Worm (Caenorhabditis elegans): Measurements from ENCODE around the gene fbxc-50.

- TF ChIP-seq ama-1 (optimal IDR thresholded peaks at IDR 0.05) (no peak), hmbx-1 (tag; optimal IDR thresholded peaks at IDR 0.05) (no peak), pes-1 (GFP tag; IDR thresholded peaks at IDR 0.05) (no peak), ets-7 (tag; optimal IDR thresholded peaks at IDR 0.05) (no peak), tra-4 (tag; optimal IDR thresholded peaks at IDR 0.05) (no peak), tbx-11 (GFP tag; IDR thresholded peaks at IDR 0.05) (no peak), aly-1 (tag; optimal IDR thresholded peaks at IDR 0.05) (no peak), ceh-13 (GFP tag; optimal IDR thresholded peaks at IDR 0.05) (no peak), flt-1 (GFP tag; IDR thresholded peaks at IDR 0.05) (no peak), sea-1 (GFP tag; conservative IDR thresholded peaks at IDR 0.05) (no peak), B0310.2 (tag; optimal IDR thresholded peaks at IDR 0.05) (no peak), scrt-1 (GFP tag; IDR thresholded peaks at IDR 0.05) (no peak), F13C5.2 (tag; optimal IDR thresholded peaks at IDR 0.05) (no peak)
Observed at ce11 chrII:3277686-3278085, 29.8 kb upstream of the fbxc-50 start, which contains the start of gene F02E11.4.
